Worm (Caenorhabditis elegans) whole organism, L4 larva: Measurements from ENCODE around the gene epi-1.

ENCODE experiments used
- D1046.2 ChIP-seq: fragments of 200-800 bp; sonication (Bioruptor generic); IDR thresholded peaks from 2 replicates; pipeline ENCODE4 v1.3.6; 2022; ENCODE audit warnings: missing genetic modification characterization, missing compliant biosample characterization
- F10B5.3 ChIP-seq: sonication (generic microtip); optimal IDR thresholded peaks from 2 replicates; lab custom pipeline; 2016; ENCODE audit warnings: mild to moderate bottlenecking, missing genetic modification characterization, missing compliant biosample characterization
- F37D6.2 ChIP-seq: sonication (generic microtip); optimal IDR thresholded peaks from 2 replicates; lab custom pipeline; 2016; ENCODE audit warnings: mild to moderate bottlenecking, missing genetic modification characterization, missing compliant biosample characterization
- F44E2.7 ChIP-seq: fragments of 200-800 bp; sonication (Bioruptor generic); IDR thresholded peaks from 2 replicates; pipeline ENCODE4 v2.1.2; 2022; ENCODE audit warnings: missing genetic modification characterization, missing compliant biosample characterization
- F49E8.2 ChIP-seq: sonication (generic microtip); optimal IDR thresholded peaks from 2 replicates; lab custom pipeline; 2016; ENCODE audit warnings: missing compliant biosample characterization, mild to moderate bottlenecking, missing genetic modification characterization, borderline replicate concordance
- T20F7.1 ChIP-seq: fragments of 200-800 bp; sonication (Bioruptor generic); optimal IDR thresholded peaks from 2 replicates; lab custom pipeline; 2018; ENCODE audit warnings: mild to moderate bottlenecking, missing genetic modification characterization, missing compliant biosample characterization
- T26A8.4 ChIP-seq: fragments of 200-800 bp; sonication (Bioruptor generic); IDR thresholded peaks from 2 replicates; pipeline ENCODE4 v1.3.6; 2022; ENCODE audit warnings: missing genetic modification characterization, missing compliant biosample characterization
- ZK337.2 ChIP-seq: fragments of 200-800 bp; sonication (Bioruptor generic); IDR thresholded peaks from 2 replicates; pipeline ENCODE4 v1.3.6; 2022; ENCODE audit warnings: missing genetic modification reagents, missing genetic modification characterization, missing compliant biosample characterization
- ZK546.5 ChIP-seq, 2 experiments: sonication (generic microtip); optimal IDR thresholded peaks; 2 replicates each; lab custom pipeline; 2017; ENCODE audit warnings: missing biosample characterization in 2 of 2, missing genetic modification characterization in 2 of 2
- aha-1 ChIP-seq: fragments of 150-350 bp; peaks from one replicate; lab custom pipeline; 2014; ENCODE audit warnings: missing biosample characterization, missing genetic modification characterization
- arid-1 ChIP-seq: fragments of 200-800 bp; sonication (Bioruptor generic); conservative IDR thresholded peaks from 2 replicates; pipeline ENCODE4 v1.3.6; 2022; ENCODE audit warnings: missing genetic modification reagents, missing genetic modification characterization, missing compliant biosample characterization
- ceh-20 ChIP-seq: fragments of 200-800 bp; sonication (Bioruptor generic); IDR thresholded peaks from 2 replicates; pipeline ENCODE4 v1.3.6; 2022; ENCODE audit warnings: missing genetic modification reagents, missing genetic modification characterization, missing compliant biosample characterization
- ceh-32 ChIP-seq: sonication (generic microtip); optimal IDR thresholded peaks from 2 replicates; lab custom pipeline; 2016; ENCODE audit warnings: mild to moderate bottlenecking, missing genetic modification characterization, missing compliant biosample characterization; ENCODE audit not compliant: poor library complexity
- ceh-82 ChIP-seq: sonication (generic microtip); optimal IDR thresholded peaks from 2 replicates; lab custom pipeline; 2017; ENCODE audit warnings: missing biosample characterization, missing genetic modification characterization
- cey-2 ChIP-seq: sonication (generic microtip); optimal IDR thresholded peaks from 3 replicates; lab custom pipeline; 2017; ENCODE audit warnings: missing genetic modification characterization, mild to moderate bottlenecking, missing compliant biosample characterization, antibody characterized with exemption, borderline replicate concordance; ENCODE audit not compliant: insufficient read depth
- daf-16 ChIP-seq, 3 experiments: sonication (generic microtip); optimal IDR thresholded peaks; 2 replicates each; lab custom pipeline; 2016 to 2017; ENCODE audit warnings: missing genetic modification characterization in 3 of 3, missing genetic modification reagents in 3 of 3, mild to moderate bottlenecking in 2 of 3, missing compliant biosample characterization in 2 of 3, missing biosample characterization in 1 of 3, moderate library complexity in 1 of 3
- daf-8 ChIP-seq: fragments of 200-800 bp; sonication (Bioruptor generic); IDR thresholded peaks from 2 replicates; pipeline ENCODE4 v1.3.6; 2022; ENCODE audit warnings: missing genetic modification characterization, missing compliant biosample characterization
- dmd-6 ChIP-seq: fragments of 200-800 bp; sonication (Bioruptor generic); IDR thresholded peaks from 2 replicates; pipeline ENCODE4 v1.3.6; 2022; ENCODE audit warnings: missing genetic modification reagents, missing genetic modification characterization, missing compliant biosample characterization
- dmd-8 ChIP-seq: fragments of 200-800 bp; sonication (Bioruptor generic); IDR thresholded peaks from 2 replicates; pipeline ENCODE4 v1.3.6; 2022; ENCODE audit warnings: missing genetic modification characterization, missing compliant biosample characterization
- dmd-9 ChIP-seq: fragments of 200-800 bp; sonication (Bioruptor generic); IDR thresholded peaks from 2 replicates; pipeline ENCODE4 v1.3.6; 2022; ENCODE audit warnings: missing genetic modification reagents, missing genetic modification characterization, missing compliant biosample characterization
- dpl-1 ChIP-seq: fragments of 150-350 bp; optimal IDR thresholded peaks from 2 replicates; lab custom pipeline; 2014; ENCODE audit warnings: missing biosample characterization, missing genetic modification reagents, missing genetic modification characterization
- egl-27 ChIP-seq: sonication (generic microtip); optimal IDR thresholded peaks from 3 replicates; lab custom pipeline; 2017; ENCODE audit warnings: missing biosample characterization, missing genetic modification reagents, missing genetic modification characterization
- egl-43 ChIP-seq: fragments of 200-800 bp; sonication (Bioruptor generic); IDR thresholded peaks from 2 replicates; pipeline ENCODE4 v1.3.6; 2022; ENCODE audit warnings: missing genetic modification reagents, missing genetic modification characterization, missing compliant biosample characterization
- hif-1 ChIP-seq, 2 experiments: sonication (generic microtip); optimal IDR thresholded peaks; 2 replicates each; lab custom pipeline; 2016 to 2017; ENCODE audit warnings: missing compliant biosample characterization in 2 of 2, missing genetic modification characterization in 2 of 2, missing genetic modification reagents in 2 of 2, missing genotype in 2 of 2, mild to moderate bottlenecking in 1 of 2
- hlh-11 ChIP-seq: fragments of 200-800 bp; sonication (Bioruptor generic); optimal IDR thresholded peaks from 2 replicates; lab custom pipeline; 2018; ENCODE audit warnings: mild to moderate bottlenecking, missing genetic modification characterization, missing compliant biosample characterization
- jun-1 ChIP-seq: fragments of 150-350 bp; optimal IDR thresholded peaks from 2 replicates; lab custom pipeline; 2014; ENCODE audit warnings: missing biosample characterization, missing genetic modification reagents, missing genetic modification characterization
- lim-7 ChIP-seq: fragments of 200-800 bp; sonication (Bioruptor generic); IDR thresholded peaks from 2 replicates; pipeline ENCODE4 v1.3.6; 2022; ENCODE audit warnings: missing genetic modification characterization, missing compliant biosample characterization
- lin-15B ChIP-seq: fragments of 150-350 bp; sonication (generic microtip); optimal IDR thresholded peaks from 3 replicates; lab custom pipeline; 2014; ENCODE audit warnings: missing biosample characterization, missing genetic modification characterization
- madf-5 ChIP-seq, 2 experiments: fragments of 200-800 bp; sonication (Bioruptor generic); IDR thresholded peaks; 2 replicates each; pipeline ENCODE4 v1.3.6; 2022; ENCODE audit warnings: missing compliant biosample characterization in 2 of 2, missing genetic modification characterization in 2 of 2
- mdl-1 ChIP-seq, 2 experiments: fragments of 150-350 bp in 1 of 2; sonication (generic microtip) in 1 of 2; optimal IDR thresholded peaks; 2 replicates each; lab custom pipeline; 2014 to 2017; ENCODE audit warnings: missing biosample characterization in 2 of 2, missing genetic modification characterization in 2 of 2
- nhr-10 ChIP-seq: fragments of 150-350 bp; optimal IDR thresholded peaks from 2 replicates; lab custom pipeline; 2014; ENCODE audit warnings: missing biosample characterization, missing genetic modification characterization
- nhr-111 ChIP-seq: fragments of 200-800 bp; sonication (Bioruptor generic); optimal IDR thresholded peaks from 2 replicates; lab custom pipeline; 2018; ENCODE audit warnings: mild to moderate bottlenecking, missing genetic modification characterization, missing compliant biosample characterization
- nhr-237 ChIP-seq: sonication (generic microtip); optimal IDR thresholded peaks from 2 replicates; lab custom pipeline; 2017; ENCODE audit warnings: missing biosample characterization, missing genetic modification characterization
- nhr-6 ChIP-seq: fragments of 150-350 bp; optimal IDR thresholded peaks from 2 replicates; lab custom pipeline; 2014; ENCODE audit warnings: missing biosample characterization, missing genetic modification characterization
- nhr-76 ChIP-seq: fragments of 150-350 bp; optimal IDR thresholded peaks from 2 replicates; lab custom pipeline; 2014; ENCODE audit warnings: missing biosample characterization, missing genetic modification characterization
- nhr-77 ChIP-seq: fragments of 150-350 bp; optimal IDR thresholded peaks from 2 replicates; lab custom pipeline; 2014; ENCODE audit warnings: missing biosample characterization, missing genetic modification characterization
- php-3 ChIP-seq: fragments of 200-800 bp; sonication (Bioruptor generic); IDR thresholded peaks from 2 replicates; pipeline ENCODE4 v1.3.6; 2022; ENCODE audit warnings: missing genetic modification reagents, missing genetic modification characterization, missing compliant biosample characterization
- pqm-1 ChIP-seq: sonication (generic microtip); optimal IDR thresholded peaks from 2 replicates; lab custom pipeline; 2017; ENCODE audit warnings: missing biosample characterization, missing genetic modification characterization
- sdz-12 ChIP-seq: fragments of 200-800 bp; sonication (Bioruptor generic); optimal IDR thresholded peaks from 2 replicates; lab custom pipeline; 2018; ENCODE audit warnings: mild to moderate bottlenecking, missing genetic modification characterization, missing compliant biosample characterization
- set-16 ChIP-seq: fragments of 200-800 bp; sonication (Bioruptor generic); IDR thresholded peaks from 2 replicates; pipeline ENCODE4 v1.3.6; 2022; ENCODE audit warnings: missing genetic modification reagents, missing genetic modification characterization, missing compliant biosample characterization
- snpc-4 ChIP-seq: fragments of 150-350 bp; optimal IDR thresholded peaks from 2 replicates; lab custom pipeline; 2014; ENCODE audit warnings: missing biosample characterization, missing genetic modification characterization
- spr-1 ChIP-seq: sonication (generic microtip); optimal IDR thresholded peaks from 2 replicates; lab custom pipeline; 2016; ENCODE audit warnings: mild to moderate bottlenecking, missing genetic modification characterization, missing compliant biosample characterization
- tra-1 ChIP-seq: fragments of 200-800 bp; sonication (Bioruptor generic); IDR thresholded peaks from 2 replicates; pipeline ENCODE4 v1.3.6; 2022; ENCODE audit warnings: missing genetic modification reagents, missing genetic modification characterization, missing compliant biosample characterization
- unc-130 ChIP-seq: sonication (generic microtip); optimal IDR thresholded peaks from 2 replicates; lab custom pipeline; 2016; ENCODE audit warnings: missing genetic modification reagents, missing genetic modification characterization, missing compliant biosample characterization
- unc-39 ChIP-seq: sonication (generic microtip); optimal IDR thresholded peaks from 2 replicates; lab custom pipeline; 2017; ENCODE audit warnings: missing biosample characterization, missing genetic modification characterization
- unc-62 ChIP-seq, 3 experiments: fragments of 150-350 bp in 1 of 3; sonication (generic microtip); optimal IDR thresholded peaks in 2 of 3; peaks in 1 of 3; 1 replicate in 1 of 3; 2 replicates in 2 of 3; lab custom pipeline; 2014 to 2017; ENCODE audit warnings: missing biosample characterization in 3 of 3, missing genetic modification characterization in 3 of 3, missing genetic modification reagents in 3 of 3, missing genotype in 1 of 3
- vab-7 ChIP-seq: fragments of 200-800 bp; sonication (Bioruptor generic); IDR thresholded peaks from 2 replicates; pipeline ENCODE4 v1.3.6; 2022; ENCODE audit warnings: missing genetic modification reagents, missing genetic modification characterization, missing compliant biosample characterization
- zag-1 ChIP-seq: fragments of 150-350 bp; optimal IDR thresholded peaks from 2 replicates; lab custom pipeline; 2014; ENCODE audit warnings: missing biosample characterization, missing genetic modification characterization
- zfp-2 ChIP-seq: sonication (generic microtip); optimal IDR thresholded peaks from 2 replicates; lab custom pipeline; 2016; ENCODE audit warnings: mild to moderate bottlenecking, missing genetic modification characterization, missing compliant biosample characterization
- zip-11 ChIP-seq: fragments of 200-800 bp; sonication (Bioruptor generic); IDR thresholded peaks from 2 replicates; pipeline ENCODE4 v1.3.6; 2022; ENCODE audit warnings: missing genetic modification characterization, missing compliant biosample characterization
- ztf-7 ChIP-seq: fragments of 150-350 bp; optimal IDR thresholded peaks from 2 replicates; lab custom pipeline; 2014; ENCODE audit warnings: missing biosample characterization, missing genetic modification characterization

Gene epi-1

DNA sequence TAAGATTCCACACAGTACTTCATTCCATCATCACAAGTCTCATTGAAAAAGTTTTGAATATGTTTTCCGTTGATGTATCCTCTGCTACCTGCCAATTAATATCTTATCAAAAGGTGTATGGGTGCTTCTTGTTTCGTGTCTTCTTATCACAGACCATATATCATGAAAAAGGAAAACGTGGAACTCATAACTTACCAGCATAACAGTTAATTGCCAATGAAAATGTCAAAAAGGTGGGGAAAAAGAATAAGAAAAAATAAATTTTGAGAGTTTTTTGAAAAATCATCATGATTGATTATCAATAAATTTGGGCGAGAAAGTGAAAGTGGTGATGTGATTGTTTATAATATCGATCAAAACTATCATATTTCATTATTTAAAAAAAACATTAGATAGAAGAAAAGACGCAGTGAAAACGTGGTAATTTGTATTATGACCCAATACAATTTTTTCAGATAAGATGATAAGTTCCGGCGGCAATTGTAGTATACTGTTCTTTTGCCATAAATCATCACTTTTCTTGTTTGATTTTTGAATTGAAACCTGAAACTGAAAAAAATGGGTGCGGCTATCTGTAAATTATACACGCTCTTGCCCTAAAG lies 35.6 kb upstream of the epi-1 start, which contains the start of gene F56C4.4:
Gene F56C4.4 (minus strand): TSS at position 315 of the 602 bp plus-strand sequence.
- peak; percentile 69 for TF ChIP-seq hlh-11
- no peak for TF ChIP-seq lin-15B (tag; lab: Kevin White, UChicago)
- no peak for TF ChIP-seq ZK546.5 (tag; optimal IDR thresholded peaks at IDR 0.05; lab: Kevin White, UChicago)
- TF ChIP-seq D1046.2: no peak
- no peak for TF ChIP-seq daf-8 (GFP tag; lab: Robert Waterston, UW)
- no peak for TF ChIP-seq madf-5 (GFP tag; IDR thresholded peaks at IDR 0.05; lab: Robert Waterston, UW)
- TF ChIP-seq set-16 (GFP tag; lab: Robert Waterston, UW): no peak
- TF ChIP-seq tra-1: no peak
- no peak for TF ChIP-seq unc-39 (tag; lab: Kevin White, UChicago)
- TF ChIP-seq nhr-237 (tag; lab: Kevin White, UChicago): no peak
- no peak for TF ChIP-seq F10B5.3 (tag; lab: Kevin White, UChicago)
- peak; percentile 30 for TF ChIP-seq nhr-77 (tag; lab: Kevin White, UChicago)
- no peak for TF ChIP-seq dmd-8 (GFP tag; lab: Robert Waterston, UW)
- TF ChIP-seq spr-1 (tag; lab: Kevin White, UChicago): no peak
- TF ChIP-seq snpc-4 (tag; lab: Kevin White, UChicago): no peak
- TF ChIP-seq zip-11 (GFP tag; lab: Robert Waterston, UW): no peak
- no peak for TF ChIP-seq nhr-76 (tag; lab: Kevin White, UChicago)
- TF ChIP-seq sdz-12 (GFP tag; lab: Kevin White, UChicago): no peak
- TF ChIP-seq dpl-1 (GFP tag; lab: Kevin White, UChicago): no peak
- no peak for TF ChIP-seq ceh-32 (tag; lab: Kevin White, UChicago)
- TF ChIP-seq hif-1 (tag; optimal IDR thresholded peaks at IDR 0.05; lab: Kevin White, UChicago): no peak
- no peak for TF ChIP-seq nhr-111 (GFP tag; lab: Kevin White, UChicago)
- peak; percentile 80 for TF ChIP-seq dmd-6 (GFP tag; lab: Robert Waterston, UW)
- TF ChIP-seq php-3: peak; percentile 95
- no peak for TF ChIP-seq zag-1 (tag; lab: Kevin White, UChicago)
- peak; percentile 53 for TF ChIP-seq T20F7.1 (GFP tag; lab: Kevin White, UChicago)
- TF ChIP-seq zfp-2 (tag; lab: Kevin White, UChicago): no peak
- TF ChIP-seq jun-1 (tag; lab: Kevin White, UChicago): no peak
- TF ChIP-seq daf-16 (GFP tag; optimal IDR thresholded peaks at IDR 0.05; lab: Kevin White, UChicago): peak in 1 of 2 experiments; percentile 27
- TF ChIP-seq daf-16 (tag; optimal IDR thresholded peaks at IDR 0.05; lab: Kevin White, UChicago): peak; percentile 53
- TF ChIP-seq dmd-9 (GFP tag; lab: Robert Waterston, UW): no peak
- TF ChIP-seq nhr-10 (tag; lab: Kevin White, UChicago): no peak
- TF ChIP-seq F44E2.7: no peak
- no peak for TF ChIP-seq mdl-1 (tag; optimal IDR thresholded peaks at IDR 0.05; lab: Kevin White, UChicago)
- no peak for TF ChIP-seq ZK337.2 (GFP tag; lab: Robert Waterston, UW)
- no peak for TF ChIP-seq arid-1 (GFP tag; lab: Robert Waterston, UW)
- TF ChIP-seq egl-27 (tag; lab: Kevin White, UChicago): no peak
- TF ChIP-seq nhr-6 (tag; lab: Kevin White, UChicago): no peak
- TF ChIP-seq egl-43 (GFP tag; lab: Robert Waterston, UW): no peak
- no peak for TF ChIP-seq F49E8.2
- no peak for TF ChIP-seq T26A8.4
- TF ChIP-seq lim-7 (GFP tag; lab: Robert Waterston, UW): no peak
- TF ChIP-seq pqm-1 (tag; lab: Kevin White, UChicago): peak; percentile 35
- TF ChIP-seq F37D6.2 (tag; lab: Kevin White, UChicago): no peak
- TF ChIP-seq cey-2: peak; percentile 32
- no peak for TF ChIP-seq unc-130 (GFP tag; lab: Kevin White, UChicago)
- TF ChIP-seq unc-62 (GFP tag; optimal IDR thresholded peaks at IDR 0.05 in 1 of 2; lab: Kevin White, UChicago): no peak
- TF ChIP-seq unc-62 (tag; optimal IDR thresholded peaks at IDR 0.05; lab: Kevin White, UChicago): no peak
- TF ChIP-seq ceh-20 (GFP tag; lab: Robert Waterston, UW): peak; percentile 76
- TF ChIP-seq ceh-82 (tag; lab: Kevin White, UChicago): no peak
- no peak for TF ChIP-seq ztf-7
- no peak for TF ChIP-seq vab-7 (GFP tag; lab: Robert Waterston, UW)
- peak; percentile 20 for TF ChIP-seq aha-1 (tag; lab: Kevin White, UChicago)
